Worm (Caenorhabditis elegans): ENCODE data around the gene lact-4.

ce11 chrII:8440792-8441191 lies 39.5 kb downstream of the lact-4 start:
- TF ChIP-seq ztf-11 (tag; optimal IDR thresholded peaks at IDR 0.05) (no peak), flh-1 (GFP tag; optimal IDR thresholded peaks at IDR 0.05) (no peak)

All from whole organism, mixed stage, embryonic.